Worm (Caenorhabditis elegans): Measurements from ENCODE around the gene sti-1.

DNA sequence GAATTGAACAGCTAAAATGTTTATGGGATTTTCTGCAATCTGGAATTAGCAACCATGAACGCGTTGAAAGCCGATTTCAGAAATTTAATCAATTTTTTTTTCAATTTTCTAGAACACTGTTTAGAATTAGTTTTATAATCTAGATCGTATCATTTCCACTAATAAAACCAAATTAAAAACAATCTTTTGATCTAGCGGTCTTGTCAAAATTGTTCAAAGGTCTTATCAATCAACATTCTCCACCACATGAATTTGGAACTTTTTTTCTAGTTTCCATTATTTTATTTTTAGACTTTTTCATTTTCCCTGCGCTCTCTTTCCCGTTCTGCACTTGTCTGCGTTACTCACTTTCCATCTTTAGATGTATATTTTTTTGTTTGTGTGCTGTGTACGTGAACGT lies 11.0 kb upstream of the sti-1 start, which contains the start of gene srp-2:
- no peak for TF ChIP-seq klf-2 (GFP tag; conservative IDR thresholded peaks at IDR 0.05)
- TF ChIP-seq tab-1 (GFP tag; IDR thresholded peaks at IDR 0.05): no peak
- TF ChIP-seq ztf-29 (GFP tag; IDR thresholded peaks at IDR 0.05): no peak
- no peak for TF ChIP-seq flt-1 (GFP tag; IDR thresholded peaks at IDR 0.05)
- no peak for TF ChIP-seq ztf-23 (GFP tag; IDR thresholded peaks at IDR 0.05)
- TF ChIP-seq T22C8.4 (GFP tag; IDR thresholded peaks at IDR 0.05): no peak
- no peak for TF ChIP-seq cog-1 (tag; optimal IDR thresholded peaks at IDR 0.05)
